Fruit fly (Drosophila melanogaster) whole organism, embryonic: Measurements from ENCODE around the gene CG12702.
A peak's percentile ranks its signal among the peaks of the same experiment; 100 is the strongest.

ENCODE experiments used
- ATbp ChIP-seq: fragments of 200-800 bp; sonication (Bioruptor generic); optimal IDR thresholded peaks from 2 replicates; lab custom pipeline; 2017; ENCODE audit warnings: missing biosample characterization, mild to moderate bottlenecking, missing genetic modification characterization, missing genetic modification reagents
- Adf1 ChIP-seq: fragments of 200-800 bp; sonication (Bioruptor generic); IDR thresholded peaks from 2 replicates; pipeline ENCODE4 v1.3.6; 2022; ENCODE audit warnings: missing biosample characterization, missing genetic modification characterization
- CG12236 ChIP-seq: fragments of 200-800 bp; sonication (Bioruptor generic); optimal IDR thresholded peaks from 2 replicates; lab custom pipeline; 2016; ENCODE audit warnings: missing biosample characterization, missing genetic modification characterization
- CG1233 ChIP-seq: fragments of 200-800 bp; sonication (Bioruptor generic); optimal IDR thresholded peaks from 4 replicates; lab custom pipeline; 2018; ENCODE audit warnings: missing biosample characterization, mild to moderate bottlenecking, missing genetic modification characterization
- CG14710 ChIP-seq: fragments of 200-800 bp; sonication (Bioruptor generic); optimal IDR thresholded peaks from 3 replicates; lab custom pipeline; 2019; ENCODE audit warnings: missing biosample characterization, mild to moderate bottlenecking, missing genetic modification characterization, moderate library complexity
- CG1602 ChIP-seq: fragments of 200-800 bp; sonication (Bioruptor generic); optimal IDR thresholded peaks from 3 replicates; lab custom pipeline; 2016; ENCODE audit warnings: missing biosample characterization, missing genetic modification characterization
- CG17186 ChIP-seq: fragments of 200-800 bp; sonication (Bioruptor generic); optimal IDR thresholded peaks from 3 replicates; lab custom pipeline; 2017; ENCODE audit warnings: missing biosample characterization, missing genetic modification reagents, missing genetic modification characterization
- CG17359 ChIP-seq: fragments of 200-800 bp; sonication (Bioruptor generic); optimal IDR thresholded peaks from 3 replicates; lab custom pipeline; 2018; ENCODE audit warnings: missing biosample characterization, mild to moderate bottlenecking, missing genetic modification characterization, moderate library complexity
- CG17568 ChIP-seq: fragments of 200-800 bp; sonication (Bioruptor generic); optimal IDR thresholded peaks from 2 replicates; lab custom pipeline; 2018; ENCODE audit warnings: missing biosample characterization, mild to moderate bottlenecking, missing genetic modification characterization, moderate library complexity
- CG3163 ChIP-seq: fragments of 200-800 bp; sonication (Bioruptor generic); optimal IDR thresholded peaks from 3 replicates; lab custom pipeline; 2016; ENCODE audit warnings: missing biosample characterization, missing genetic modification characterization
- CG32772 ChIP-seq: fragments of 200-800 bp; sonication (Bioruptor generic); IDR thresholded peaks from 2 replicates; pipeline ENCODE4 v1.3.6; 2022; ENCODE audit warnings: missing biosample characterization, missing genetic modification characterization
- CG33213 ChIP-seq: fragments of 200-800 bp; sonication (Bioruptor generic); optimal IDR thresholded peaks from 3 replicates; lab custom pipeline; 2016; ENCODE audit warnings: missing biosample characterization, missing genetic modification characterization
- CG34224 ChIP-seq: fragments of 200-800 bp; sonication (Bioruptor generic); IDR thresholded peaks from 3 replicates; pipeline ENCODE4 v1.3.6; 2022; ENCODE audit warnings: missing biosample characterization, missing genetic modification characterization; ENCODE audit not compliant: partially characterized antibody
- CG34376 ChIP-seq: fragments of 200-800 bp; sonication (Bioruptor generic); optimal IDR thresholded peaks from 2 replicates; lab custom pipeline; 2018; ENCODE audit warnings: missing biosample characterization, mild to moderate bottlenecking, missing genetic modification characterization
- CG34422 ChIP-seq: fragments of 200-800 bp; sonication (Bioruptor generic); IDR thresholded peaks from 3 replicates; pipeline ENCODE4 v1.3.6; 2022; ENCODE audit warnings: missing biosample characterization, missing genetic modification characterization
- CG3847 ChIP-seq: fragments of 200-800 bp; sonication (Bioruptor generic); IDR thresholded peaks from 2 replicates; pipeline ENCODE4 v1.3.6; 2022; ENCODE audit warnings: missing biosample characterization, missing genetic modification characterization
- CG4360 ChIP-seq: fragments of 200-800 bp; sonication (Bioruptor generic); IDR thresholded peaks from 2 replicates; pipeline ENCODE4 v1.3.6; 2022; ENCODE audit warnings: missing biosample characterization, missing genetic modification characterization
- CG7928 ChIP-seq: fragments of 200-800 bp; sonication (Bioruptor generic); optimal IDR thresholded peaks from 2 replicates; lab custom pipeline; 2017; ENCODE audit warnings: missing biosample characterization, mild to moderate bottlenecking, missing genetic modification characterization
- CG9215 ChIP-seq: fragments of 200-800 bp; sonication (Bioruptor generic); IDR thresholded peaks from 2 replicates; pipeline ENCODE4 v1.3.6; 2022; ENCODE audit warnings: missing biosample characterization, missing genetic modification characterization
- CG9727 ChIP-seq: fragments of 200-800 bp; sonication (Bioruptor generic); optimal IDR thresholded peaks from 3 replicates; lab custom pipeline; 2017; ENCODE audit warnings: missing biosample characterization, mild to moderate bottlenecking, missing genetic modification characterization
- CG9817 ChIP-seq: fragments of 200-800 bp; sonication (Bioruptor generic); optimal IDR thresholded peaks from 2 replicates; lab custom pipeline; 2018; ENCODE audit warnings: missing biosample characterization, mild to moderate bottlenecking, missing genetic modification characterization, moderate library complexity
- CG9932 ChIP-seq: fragments of 200-800 bp; sonication (Bioruptor generic); IDR thresholded peaks from 2 replicates; pipeline ENCODE4 v1.3.6; 2022; ENCODE audit warnings: missing biosample characterization, missing genetic modification characterization
- Dad ChIP-seq: fragments of 200-800 bp; sonication (Bioruptor generic); optimal IDR thresholded peaks from 3 replicates; lab custom pipeline; 2016; ENCODE audit warnings: missing biosample characterization, missing genetic modification characterization
- Deaf1 ChIP-seq: fragments of 200-800 bp; optimal IDR thresholded peaks from 3 replicates; lab custom pipeline; 2019; ENCODE audit warnings: missing biosample characterization, mild to moderate bottlenecking, missing genetic modification characterization, moderate library complexity
- Doc2 ChIP-seq: fragments of 200-800 bp; sonication (Bioruptor generic); IDR thresholded peaks from 2 replicates; pipeline ENCODE4 v1.3.6; 2022; ENCODE audit warnings: missing biosample characterization, missing genetic modification characterization
- HLH4C ChIP-seq: fragments of 200-800 bp; sonication (Bioruptor generic); IDR thresholded peaks from 3 replicates; pipeline ENCODE4 v1.3.6; 2022; ENCODE audit warnings: missing biosample characterization, missing genetic modification characterization; ENCODE audit not compliant: partially characterized antibody
- HmgZ ChIP-seq: fragments of 200-800 bp; sonication (Bioruptor generic); optimal IDR thresholded peaks from 2 replicates; lab custom pipeline; 2018; ENCODE audit warnings: missing biosample characterization, mild to moderate bottlenecking, missing genetic modification characterization
- Hmx ChIP-seq: fragments of 200-800 bp; sonication (Bioruptor generic); optimal IDR thresholded peaks from 2 replicates; lab custom pipeline; 2016; ENCODE audit warnings: missing biosample characterization, missing genetic modification characterization
- Mes4 ChIP-seq: fragments of 200-800 bp; sonication (Bioruptor generic); optimal IDR thresholded peaks from 2 replicates; lab custom pipeline; 2016; ENCODE audit warnings: missing biosample characterization, missing genetic modification characterization
- NC2α ChIP-seq: fragments of 200-800 bp; sonication (Bioruptor generic); optimal IDR thresholded peaks from 2 replicates; lab custom pipeline; 2016; ENCODE audit warnings: missing biosample characterization, missing genetic modification characterization
- Neu2 ChIP-seq: fragments of 200-800 bp; sonication (Bioruptor generic); optimal IDR thresholded peaks from 3 replicates; lab custom pipeline; 2016; ENCODE audit warnings: missing biosample characterization, missing genetic modification characterization, borderline replicate concordance
- Oaz ChIP-seq: fragments of 200-800 bp; sonication (Bioruptor generic); IDR thresholded peaks from 2 replicates; pipeline ENCODE4 v1.3.6; 2022; ENCODE audit warnings: missing biosample characterization, missing genetic modification characterization
- Pdp1 ChIP-seq, 2 experiments: fragments of 200-800 bp; sonication (Bioruptor generic); optimal IDR thresholded peaks; 3 replicates each; lab custom pipeline; 2016; ENCODE audit warnings: missing biosample characterization in 2 of 2, missing genetic modification characterization in 2 of 2, mild to moderate bottlenecking in 1 of 2, moderate library complexity in 1 of 2
- Ptx1 ChIP-seq: fragments of 200-800 bp; sonication (Bioruptor generic); IDR thresholded peaks from 2 replicates; pipeline ENCODE4 v1.3.6; 2022; ENCODE audit warnings: missing biosample characterization, missing genetic modification characterization
- Scr ChIP-seq: fragments of 200-800 bp; sonication (Bioruptor generic); IDR thresholded peaks from 2 replicates; pipeline ENCODE4 v1.3.6; 2022; ENCODE audit warnings: missing biosample characterization, missing genetic modification characterization; ENCODE audit not compliant: partially characterized antibody
- Sin3A ChIP-seq: fragments of >200 bp; optimal IDR thresholded peaks from 2 replicates; lab custom pipeline; 2018
- dan ChIP-seq: fragments of 200-800 bp; sonication (Bioruptor generic); IDR thresholded peaks from 2 replicates; pipeline ENCODE4 v1.3.6; 2022; ENCODE audit warnings: missing biosample characterization, missing genetic modification characterization
- exex ChIP-seq: fragments of 200-800 bp; sonication (Bioruptor generic); optimal IDR thresholded peaks from 4 replicates; lab custom pipeline; 2018; ENCODE audit warnings: missing biosample characterization, mild to moderate bottlenecking, missing genetic modification characterization, moderate library complexity
- klu ChIP-seq: fragments of 200-800 bp; sonication (Bioruptor generic); IDR thresholded peaks from 2 replicates; pipeline ENCODE4 v1.3.6; 2022; ENCODE audit warnings: missing biosample characterization, missing genetic modification characterization
- kni ChIP-seq: fragments of 200-800 bp; sonication (Bioruptor generic); optimal IDR thresholded peaks from 3 replicates; lab custom pipeline; 2017; ENCODE audit warnings: mild to moderate bottlenecking, missing biosample characterization, missing genetic modification reagents, missing genetic modification characterization
- lbe ChIP-seq: fragments of 200-800 bp; sonication (Bioruptor generic); optimal IDR thresholded peaks from 2 replicates; lab custom pipeline; 2016; ENCODE audit warnings: missing biosample characterization, mild to moderate bottlenecking, missing genetic modification characterization
- maf-S ChIP-seq: fragments of 200-800 bp; sonication (Bioruptor generic); optimal IDR thresholded peaks from 2 replicates; lab custom pipeline; 2016; ENCODE audit warnings: missing biosample characterization, missing genetic modification characterization
- pros ChIP-seq: fragments of 200-800 bp; sonication (Bioruptor generic); optimal IDR thresholded peaks from 3 replicates; lab custom pipeline; 2019; ENCODE audit warnings: missing biosample characterization, mild to moderate bottlenecking, missing genetic modification characterization, moderate library complexity
- repo ChIP-seq: fragments of 200-800 bp; sonication (Bioruptor generic); optimal IDR thresholded peaks from 2 replicates; lab custom pipeline; 2016; ENCODE audit warnings: missing biosample characterization, missing genetic modification characterization
- salm ChIP-seq: fragments of 200-800 bp; sonication (Bioruptor generic); optimal IDR thresholded peaks from 2 replicates; lab custom pipeline; 2018; ENCODE audit warnings: missing biosample characterization, mild to moderate bottlenecking, missing genetic modification characterization
- sisA ChIP-seq: fragments of 200-800 bp; sonication (Bioruptor generic); IDR thresholded peaks from 2 replicates; pipeline ENCODE4 v1.3.6; 2022; ENCODE audit warnings: missing biosample characterization, missing genetic modification characterization
- sqz ChIP-seq: fragments of 200-800 bp; sonication (Bioruptor generic); optimal IDR thresholded peaks from 3 replicates; lab custom pipeline; 2018; ENCODE audit warnings: missing biosample characterization, mild to moderate bottlenecking, missing genetic modification characterization
- tll ChIP-seq, 2 experiments: fragments of 200-800 bp in 1 of 2; fragments of >200 bp in 1 of 2; sonication (Bioruptor generic) in 1 of 2; optimal IDR thresholded peaks; 2 replicates each; lab custom pipeline; 2017 to 2019; ENCODE audit warnings: missing biosample characterization in 2 of 2, missing genetic modification characterization in 2 of 2, mild to moderate bottlenecking in 1 of 2, moderate library complexity in 1 of 2
- tna ChIP-seq: fragments of 200-800 bp; sonication (Bioruptor generic); IDR thresholded peaks from 2 replicates; pipeline ENCODE4 v1.3.6; 2022; ENCODE audit warnings: missing biosample characterization, missing genetic modification characterization; ENCODE audit not compliant: partially characterized antibody
- wdn ChIP-seq: fragments of 200-800 bp; sonication (Bioruptor generic); IDR thresholded peaks from 2 replicates; pipeline ENCODE4 v1.3.6; 2022; ENCODE audit warnings: missing biosample characterization, missing genetic modification characterization
- z ChIP-seq: fragments of 200-800 bp; sonication (Bioruptor generic); IDR thresholded peaks from 3 replicates; pipeline ENCODE4 v1.3.6; 2022; ENCODE audit warnings: missing biosample characterization, missing genetic modification characterization

Gene CG12702

DNA sequence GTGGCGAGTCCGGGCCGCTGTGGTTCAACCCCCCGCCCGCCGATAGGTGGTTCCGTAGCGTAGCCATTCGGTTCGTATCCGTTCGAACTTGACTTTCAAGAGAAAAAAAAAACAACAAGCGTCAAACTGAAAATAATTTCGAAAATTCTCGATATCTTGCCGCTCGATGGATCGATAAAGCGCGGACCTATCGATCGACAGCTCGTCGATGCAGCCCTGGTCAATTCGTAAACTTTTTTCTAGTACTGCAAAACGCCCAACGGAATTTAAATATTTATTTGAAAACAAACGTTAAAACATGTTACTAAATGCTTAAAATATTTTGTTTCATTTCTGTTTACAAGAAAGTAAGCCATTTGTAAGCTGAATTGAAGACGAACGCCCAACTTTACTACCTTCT, 2.5 kb downstream of the CG12702 start (continued):
- TF ChIP-seq CG32772 (GFP tag; lab: Robert Waterston, UW) (no peak), Scr (peak; percentile 55), pros (GFP tag; lab: Kevin White, UChicago) (no peak), ATbp (GFP tag; lab: Kevin White, UChicago) (no peak), klu (GFP tag; lab: Robert Waterston, UW) (no peak), Oaz (GFP tag; lab: Robert Waterston, UW) (no peak), CG14710 (tag; lab: Kevin White, UChicago) (peak; percentile 42), tna (GFP tag; lab: Robert Waterston, UW) (peak; percentile 46; the same call in 1 of the 2 replicates), CG17359 (tag; lab: Kevin White, UChicago) (no peak), Deaf1 (no peak), CG3847 (GFP tag; lab: Robert Waterston, UW) (peak; percentile 61), sqz (GFP tag; lab: Kevin White, UChicago) (no peak), HLH4C (peak; percentile 48; the same call in 2 of the 3 replicates), Dad (GFP tag; lab: Kevin White, UChicago) (peak; percentile 9), Mes4 (GFP tag; lab: Kevin White, UChicago) (no peak), CG1602 (no peak), CG17568 (GFP tag; lab: Kevin White, UChicago) (no peak), CG3163 (GFP tag; lab: Kevin White, UChicago) (peak; percentile 10), tll (GFP tag; optimal IDR thresholded peaks at IDR 0.05; lab: Kevin White, UChicago) (no peak), CG7928 (GFP tag; lab: Kevin White, UChicago) (peak; percentile 92), sisA (no peak), CG9817 (no peak), dan (GFP tag; lab: Robert Waterston, UW) (no peak), CG34376 (GFP tag; lab: Kevin White, UChicago) (no peak), CG9932 (GFP tag; lab: Robert Waterston, UW) (peak; percentile 24; the same call in 1 of the 2 replicates), CG33213 (GFP tag; lab: Kevin White, UChicago) (peak; percentile 41), Hmx (no peak), HmgZ (tag; lab: Kevin White, UChicago) (peak; percentile 49), CG17186 (GFP tag; lab: Kevin White, UChicago) (peak; percentile 8), CG34224 (peak; percentile 38; the same call in 2 of the 3 replicates), CG4360 (no peak), CG9215 (GFP tag; lab: Robert Waterston, UW) (no peak), Pdp1 (GFP tag; optimal IDR thresholded peaks at IDR 0.05; lab: Kevin White, UChicago) (no peak), kni (GFP tag; lab: Kevin White, UChicago) (no peak)

DNA sequence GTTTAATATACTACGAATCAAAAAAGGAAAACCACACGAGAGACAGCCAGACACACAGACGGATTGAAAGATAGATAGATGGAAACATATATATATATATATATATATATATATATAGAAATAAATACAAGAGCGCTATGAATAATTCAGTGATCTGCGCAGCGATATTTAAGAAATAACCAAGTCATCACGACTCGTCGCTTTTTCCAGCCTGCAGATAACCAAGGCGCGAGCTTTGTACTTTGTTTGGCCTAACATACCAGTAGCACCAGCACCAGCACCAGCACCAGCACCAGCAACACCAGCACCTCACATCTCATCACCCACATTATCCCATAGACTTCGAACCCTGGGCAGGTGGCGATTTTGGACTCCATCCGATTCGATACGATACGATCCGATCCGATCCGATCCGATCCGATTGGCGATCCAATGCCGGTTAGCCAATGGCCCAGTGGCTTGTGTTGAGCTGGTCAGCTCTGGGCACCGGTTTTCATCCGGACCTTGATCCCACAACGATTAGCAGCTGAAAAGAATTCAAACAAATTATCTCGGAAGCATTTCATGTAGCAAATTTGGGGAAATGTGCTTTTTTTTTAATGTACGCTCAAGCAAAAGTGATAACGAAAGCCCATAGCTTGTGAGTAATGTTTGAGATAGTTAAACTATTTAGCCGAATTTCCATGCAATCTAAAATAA, 9.8 kb downstream of the CG12702 start:
- TF ChIP-seq CG1602 (no peak), Ptx1 (GFP tag; lab: Robert Waterston, UW) (no peak), repo (GFP tag; lab: Kevin White, UChicago) (no peak), wdn (no peak), salm (tag; lab: Kevin White, UChicago) (no peak), CG34422 (GFP tag; lab: Robert Waterston, UW) (no peak), CG1233 (GFP tag; lab: Kevin White, UChicago) (no peak), maf-S (GFP tag; lab: Kevin White, UChicago) (no peak), NC2α (GFP tag; lab: Kevin White, UChicago) (no peak), Sin3A (lab: Kevin White, UChicago) (no peak), CG9727 (no peak), Neu2 (GFP tag; lab: Kevin White, UChicago) (no peak), CG7928 (GFP tag; lab: Kevin White, UChicago) (no peak), CG12236 (GFP tag; lab: Kevin White, UChicago) (no peak), Adf1 (GFP tag; lab: Robert Waterston, UW) (no peak), z (GFP tag; lab: Robert Waterston, UW) (0 out of 3 replicates have a peak, but pooled peaks have one; percentile 28), CG14710 (tag; lab: Kevin White, UChicago) (no peak), exex (tag; lab: Kevin White, UChicago) (peak; percentile 56), lbe (GFP tag; lab: Kevin White, UChicago) (no peak), Doc2 (GFP tag; lab: Robert Waterston, UW) (no peak)
